Worm (Caenorhabditis elegans) whole organism, L1 larva: Measurements from ENCODE around the gene D1054.1.

ENCODE experiments used
- Y116A8C.19 ChIP-seq: sonication (generic microtip); optimal IDR thresholded peaks from 2 replicates; lab custom pipeline; 2016; ENCODE audit warnings: missing compliant biosample characterization, missing genetic modification characterization, borderline replicate concordance
- aha-1 ChIP-seq: fragments of 150-350 bp; optimal IDR thresholded peaks from 2 replicates; lab custom pipeline; 2014; ENCODE audit warnings: missing biosample characterization, missing genetic modification characterization
- alr-1 ChIP-seq: fragments of 200-800 bp; sonication (Bioruptor generic); optimal IDR thresholded peaks from 2 replicates; lab custom pipeline; 2018; ENCODE audit warnings: borderline replicate concordance, mild to moderate bottlenecking, missing genetic modification characterization, missing compliant biosample characterization
- aly-2 ChIP-seq: fragments of 150-350 bp; optimal IDR thresholded peaks from 2 replicates; lab custom pipeline; 2014; ENCODE audit warnings: missing biosample characterization, missing genetic modification characterization
- ceh-82 ChIP-seq, 3 experiments: fragments of 150-350 bp in 1 of 3; sonication (generic microtip) in 2 of 3; optimal IDR thresholded peaks; 2 replicates each; lab custom pipeline; 2014 to 2017; ENCODE audit warnings: missing biosample characterization in 3 of 3, missing genetic modification characterization in 3 of 3
- ceh-88 ChIP-seq: fragments of 200-800 bp; sonication (Bioruptor generic); IDR thresholded peaks from 2 replicates; pipeline ENCODE4 v1.3.6; 2022; ENCODE audit warnings: missing genetic modification characterization, missing compliant biosample characterization
- ces-1 ChIP-seq: fragments of 150-350 bp; optimal IDR thresholded peaks from 2 replicates; lab custom pipeline; 2014; ENCODE audit warnings: missing biosample characterization, missing genetic modification reagents, missing genetic modification characterization
- dpl-1 ChIP-seq, 3 experiments: fragments of 150-350 bp in 2 of 3; sonication (generic microtip) in 1 of 3; optimal IDR thresholded peaks; 2 replicates each; lab custom pipeline; 2014 to 2017; ENCODE audit warnings: missing biosample characterization in 3 of 3, missing genetic modification characterization in 3 of 3, missing genetic modification reagents in 3 of 3
- efl-1 ChIP-seq, 4 experiments: fragments of 150-350 bp; optimal IDR thresholded peaks in 3 of 4; peaks in 1 of 4; 1 replicate in 1 of 4; 2 replicates in 3 of 4; lab custom pipeline; 2014; ENCODE audit warnings: missing biosample characterization in 2 of 4, missing genetic modification characterization in 2 of 4, missing genetic modification reagents in 2 of 4
- egl-13 ChIP-seq: sonication (generic microtip); optimal IDR thresholded peaks from 2 replicates; lab custom pipeline; 2016; ENCODE audit warnings: missing genotype, missing genetic modification reagents, missing genetic modification characterization, missing compliant biosample characterization
- egl-27 ChIP-seq, 2 experiments: fragments of 150-350 bp in 1 of 2; sonication (generic microtip); optimal IDR thresholded peaks; 3 replicates each; lab custom pipeline; 2017 to 2018; ENCODE audit warnings: missing biosample characterization in 2 of 2, missing genetic modification characterization in 2 of 2, missing genetic modification reagents in 2 of 2
- elt-2 ChIP-seq: sonication (generic microtip); optimal IDR thresholded peaks from 2 replicates; lab custom pipeline; 2016; ENCODE audit warnings: missing genetic modification characterization, mild to moderate bottlenecking, inconsistent platforms, missing compliant biosample characterization, missing genetic modification reagents
- elt-3 ChIP-seq, 6 experiments: fragments of 150-350 bp in 1 of 6; sonication (generic microtip); optimal IDR thresholded peaks; 2 replicates each; lab custom pipeline; 2017 to 2018; ENCODE audit warnings: missing biosample characterization in 6 of 6, missing genetic modification characterization in 6 of 6, inconsistent platforms in 1 of 6
- ets-5 ChIP-seq: fragments of 200-800 bp; sonication (Bioruptor generic); IDR thresholded peaks from 2 replicates; pipeline ENCODE4 v1.3.6; 2022; ENCODE audit warnings: missing genetic modification characterization, missing compliant biosample characterization
- fkh-10 ChIP-seq: sonication (generic microtip); optimal IDR thresholded peaks from 2 replicates; lab custom pipeline; 2017; ENCODE audit warnings: missing biosample characterization, missing genetic modification reagents, missing genetic modification characterization
- fkh-8 ChIP-seq: sonication (generic microtip); optimal IDR thresholded peaks from 2 replicates; lab custom pipeline; 2016; ENCODE audit warnings: mild to moderate bottlenecking, missing genetic modification characterization, missing compliant biosample characterization
- fos-1 ChIP-seq: fragments of 150-350 bp; optimal IDR thresholded peaks from 2 replicates; lab custom pipeline; 2014; ENCODE audit warnings: missing biosample characterization, missing genetic modification characterization
- grh-1 ChIP-seq: fragments of 200-800 bp; sonication (Bioruptor generic); IDR thresholded peaks from 2 replicates; pipeline ENCODE4 v1.3.6; 2022; ENCODE audit warnings: missing genetic modification reagents, missing genetic modification characterization, missing compliant biosample characterization
- hlh-4 ChIP-seq: sonication (generic microtip); optimal IDR thresholded peaks from 2 replicates; lab custom pipeline; 2016; ENCODE audit warnings: mild to moderate bottlenecking, missing genetic modification characterization, missing compliant biosample characterization
- hpl-2 ChIP-seq: fragments of 150-350 bp; optimal IDR thresholded peaks from 2 replicates; lab custom pipeline; 2014; ENCODE audit warnings: missing biosample characterization, missing genetic modification reagents, missing genetic modification characterization
- lin-13 ChIP-seq: fragments of 150-350 bp; optimal IDR thresholded peaks from 2 replicates; lab custom pipeline; 2014; ENCODE audit warnings: missing biosample characterization, missing genetic modification reagents, missing genetic modification characterization
- lin-14 ChIP-seq: fragments of 200-800 bp; sonication (Bioruptor generic); optimal IDR thresholded peaks from 2 replicates; lab custom pipeline; 2018; ENCODE audit warnings: mild to moderate bottlenecking, missing genetic modification characterization, moderate library complexity, missing compliant biosample characterization
- lin-15B ChIP-seq: fragments of 150-350 bp; sonication (generic microtip); optimal IDR thresholded peaks from 3 replicates; lab custom pipeline; 2014; ENCODE audit warnings: missing biosample characterization, missing genetic modification characterization
- lir-3 ChIP-seq: sonication (generic microtip); optimal IDR thresholded peaks from 2 replicates; lab custom pipeline; 2016; ENCODE audit warnings: mild to moderate bottlenecking, missing genetic modification characterization, moderate library complexity, missing compliant biosample characterization; ENCODE audit not compliant: poor library complexity
- mdl-1 ChIP-seq, 2 experiments: fragments of 150-350 bp; optimal IDR thresholded peaks; 2 replicates each; lab custom pipeline; 2014 to 2017; ENCODE audit warnings: missing biosample characterization in 2 of 2, missing genetic modification characterization in 2 of 2, inconsistent platforms in 1 of 2
- mep-1 ChIP-seq: fragments of 150-350 bp; optimal IDR thresholded peaks from 2 replicates; lab custom pipeline; 2014; ENCODE audit warnings: missing biosample characterization, missing genetic modification characterization
- nhr-12 ChIP-seq: sonication (generic microtip); optimal IDR thresholded peaks from 2 replicates; lab custom pipeline; 2017; ENCODE audit warnings: missing biosample characterization, missing genetic modification characterization
- nhr-19 ChIP-seq: fragments of 200-800 bp; sonication (Bioruptor generic); conservative IDR thresholded peaks from 2 replicates; pipeline ENCODE4 v1.3.6; 2022; ENCODE audit warnings: missing genetic modification characterization, missing compliant biosample characterization
- nhr-28 ChIP-seq: fragments of 150-350 bp; optimal IDR thresholded peaks from 2 replicates; lab custom pipeline; 2014; ENCODE audit warnings: missing biosample characterization, missing genetic modification characterization
- nhr-47 ChIP-seq: sonication (generic microtip); optimal IDR thresholded peaks from 2 replicates; lab custom pipeline; 2016; ENCODE audit warnings: mild to moderate bottlenecking, missing genetic modification characterization, moderate library complexity, missing compliant biosample characterization
- nhr-84 ChIP-seq: sonication (generic microtip); optimal IDR thresholded peaks from 2 replicates; lab custom pipeline; 2017; ENCODE audit warnings: missing biosample characterization, missing genetic modification characterization
- nhr-85 ChIP-seq: sonication (generic microtip); peaks from one replicate; lab custom pipeline; 2016; ENCODE audit warnings: missing genetic modification characterization, inconsistent platforms, missing compliant biosample characterization
- nhr-90 ChIP-seq: sonication (generic microtip); optimal IDR thresholded peaks from 2 replicates; lab custom pipeline; 2016; ENCODE audit warnings: mild to moderate bottlenecking, missing genetic modification characterization, missing compliant biosample characterization; ENCODE audit not compliant: poor library complexity
- pax-3 ChIP-seq: fragments of 200-800 bp; sonication (Bioruptor generic); optimal IDR thresholded peaks from 2 replicates; lab custom pipeline; 2018; ENCODE audit warnings: mild to moderate bottlenecking, missing genetic modification characterization, moderate library complexity, missing compliant biosample characterization
- pqm-1 ChIP-seq: sonication (generic microtip); optimal IDR thresholded peaks from 3 replicates; lab custom pipeline; 2017; ENCODE audit warnings: missing biosample characterization, missing genetic modification characterization
- rnt-1 ChIP-seq: sonication (generic microtip); optimal IDR thresholded peaks from 2 replicates; lab custom pipeline; 2016; ENCODE audit warnings: mild to moderate bottlenecking, missing genetic modification characterization, moderate library complexity, missing compliant biosample characterization
- skn-1 ChIP-seq: fragments of 150-350 bp; optimal IDR thresholded peaks from 2 replicates; lab custom pipeline; 2014; ENCODE audit warnings: missing biosample characterization, missing genetic modification characterization
- snpc-4 ChIP-seq: fragments of 150-350 bp; optimal IDR thresholded peaks from 2 replicates; lab custom pipeline; 2014; ENCODE audit warnings: missing biosample characterization, missing genetic modification characterization
- snu-23 ChIP-seq: sonication (generic microtip); optimal IDR thresholded peaks from 2 replicates; lab custom pipeline; 2016; ENCODE audit warnings: missing genetic modification characterization, missing compliant biosample characterization
- sptf-1 ChIP-seq: fragments of 150-350 bp; optimal IDR thresholded peaks from 2 replicates; lab custom pipeline; 2014; ENCODE audit warnings: missing biosample characterization, missing genetic modification characterization
- sup-37 ChIP-seq: fragments of 200-800 bp; sonication (Bioruptor generic); optimal IDR thresholded peaks from 2 replicates; lab custom pipeline; 2018; ENCODE audit warnings: mild to moderate bottlenecking, missing genetic modification characterization, missing compliant biosample characterization
- tbx-2 ChIP-seq: sonication (generic microtip); optimal IDR thresholded peaks from 2 replicates; lab custom pipeline; 2016; ENCODE audit warnings: missing genetic modification characterization, missing compliant biosample characterization
- unc-130 ChIP-seq: fragments of 150-350 bp; optimal IDR thresholded peaks from 2 replicates; lab custom pipeline; 2017; ENCODE audit warnings: missing biosample characterization, missing genetic modification characterization, inconsistent platforms
- unc-30 ChIP-seq: sonication (generic microtip); optimal IDR thresholded peaks from 2 replicates; lab custom pipeline; 2017; ENCODE audit warnings: missing biosample characterization, missing genetic modification characterization
- unc-62 ChIP-seq: fragments of 150-350 bp; optimal IDR thresholded peaks from 2 replicates; lab custom pipeline; 2014; ENCODE audit warnings: missing biosample characterization, missing genetic modification reagents, missing genetic modification characterization
- unc-86 ChIP-seq: sonication (generic microtip); optimal IDR thresholded peaks from 2 replicates; lab custom pipeline; 2016; ENCODE audit warnings: missing genetic modification characterization, missing compliant biosample characterization
- unc-98 ChIP-seq: fragments of 200-800 bp; sonication (Bioruptor generic); IDR thresholded peaks from 2 replicates; pipeline ENCODE4 v1.3.6; 2022; ENCODE audit warnings: missing genetic modification characterization, missing compliant biosample characterization
- zag-1 ChIP-seq: fragments of 150-350 bp; optimal IDR thresholded peaks from 2 replicates; lab custom pipeline; 2014; ENCODE audit warnings: missing biosample characterization, missing genetic modification characterization
- zip-4 ChIP-seq: fragments of 200-800 bp; sonication (Bioruptor generic); optimal IDR thresholded peaks from 2 replicates; lab custom pipeline; 2018; ENCODE audit warnings: mild to moderate bottlenecking, missing genetic modification characterization, moderate library complexity, missing compliant biosample characterization
- ztf-11 ChIP-seq, 2 experiments: sonication (generic microtip); optimal IDR thresholded peaks; 2 replicates each; lab custom pipeline; 2016 to 2017; ENCODE audit warnings: missing genetic modification characterization in 2 of 2, missing biosample characterization in 1 of 2, missing compliant biosample characterization in 1 of 2
- ztf-4 ChIP-seq: fragments of 150-350 bp; optimal IDR thresholded peaks from 2 replicates; lab custom pipeline; 2014; ENCODE audit warnings: missing biosample characterization, missing genetic modification characterization

D1054.1 gene

DNA sequence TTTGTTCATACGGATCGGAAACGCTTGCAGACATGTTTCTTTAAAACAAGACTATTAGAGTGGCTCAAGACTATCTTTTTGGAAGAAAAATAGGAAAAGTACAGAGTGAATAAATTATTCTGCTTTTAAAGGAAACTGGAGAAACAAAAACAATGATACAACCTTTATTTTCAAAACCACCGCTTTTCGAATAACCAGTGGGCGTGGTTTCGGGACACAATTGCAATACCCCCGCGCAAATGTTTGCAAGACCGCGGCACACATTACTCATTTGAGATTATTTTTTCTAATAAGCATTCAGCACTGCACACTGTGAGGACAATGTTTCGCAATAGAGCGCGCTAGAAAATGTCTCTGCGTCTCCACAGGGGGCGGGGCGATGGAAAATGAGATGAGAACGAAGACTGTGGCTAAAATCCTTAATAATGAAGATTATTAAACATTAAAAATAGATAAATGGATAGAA lies 37.9 kb upstream of the D1054.1 start, which contains the start of gene plrg-1 (continued):
- TF ChIP-seq lir-3 (tag; lab: Kevin White, UChicago) (peak; percentile 83), nhr-12 (tag; lab: Kevin White, UChicago) (no peak), nhr-90 (peak; percentile 89), zag-1 (tag; lab: Kevin White, UChicago) (no peak), nhr-84 (tag; lab: Kevin White, UChicago) (no peak), pqm-1 (tag; lab: Kevin White, UChicago) (no peak), hpl-2 (GFP tag; lab: Kevin White, UChicago) (peak; percentile 43), sup-37 (peak; percentile 69), nhr-28 (tag; lab: Kevin White, UChicago) (no peak), ceh-82 (tag; optimal IDR thresholded peaks at IDR 0.05; lab: Kevin White, UChicago) (peak; percentile 69 to 89 (median 84)), rnt-1 (tag; lab: Kevin White, UChicago) (peak; percentile 96), mep-1 (tag; lab: Kevin White, UChicago) (peak; percentile 91), ceh-88 (GFP tag; lab: Robert Waterston, UW) (peak; percentile 68), ztf-4 (tag; lab: Kevin White, UChicago) (peak; percentile 80), lin-14 (GFP tag; lab: Kevin White, UChicago) (peak; percentile 93), pax-3 (tag; lab: Kevin White, UChicago) (peak; percentile 74), fkh-8 (peak; percentile 72), efl-1 (optimal IDR thresholded peaks at IDR 0.05; lab: Kevin White, UChicago) (peak; percentile 80 to 86), efl-1 (GFP tag; optimal IDR thresholded peaks at IDR 0.05 in 1 of 2; lab: Kevin White, UChicago) (peak; percentile 79 to 98), zip-4 (GFP tag; lab: Kevin White, UChicago) (peak; percentile 93), elt-2 (tag; lab: Kevin White, UChicago) (peak; percentile 79), unc-130 (tag; lab: Kevin White, UChicago) (peak; percentile 97), tbx-2 (tag; lab: Kevin White, UChicago) (peak; percentile 89), lin-13 (peak; percentile 81), fos-1 (tag; lab: Kevin White, UChicago) (peak; percentile 71), fkh-10 (GFP tag; lab: Kevin White, UChicago) (peak; percentile 41), sptf-1 (tag; lab: Kevin White, UChicago) (no peak), lin-15B (peak; percentile 87), snu-23 (GFP tag; lab: Kevin White, UChicago) (peak; percentile 90), mdl-1 (tag; optimal IDR thresholded peaks at IDR 0.05; lab: Kevin White, UChicago) (peak in 1 of 2 experiments; percentile 78), egl-13 (peak; percentile 77), unc-98 (peak; percentile 52; the same call in 1 of the 2 replicates), aly-2 (tag; lab: Kevin White, UChicago) (peak; percentile 51), snpc-4 (tag; lab: Kevin White, UChicago) (peak; percentile 90), Y116A8C.19 (no peak), skn-1 (tag; lab: Kevin White, UChicago) (peak; percentile 90), ztf-11 (tag; optimal IDR thresholded peaks at IDR 0.05; lab: Kevin White, UChicago) (peak in 1 of 2 experiments; percentile 77), unc-30 (tag; lab: Kevin White, UChicago) (no peak), grh-1 (peak; percentile 75), elt-3 (tag; optimal IDR thresholded peaks at IDR 0.05; lab: Kevin White, UChicago) (peak in 3 of 6 experiments; percentile 7 to 68 (median 47)), egl-27 (tag; optimal IDR thresholded peaks at IDR 0.05; lab: Kevin White, UChicago) (peak in 1 of 2 experiments; percentile 48), nhr-47 (tag; lab: Kevin White, UChicago) (peak; percentile 89), hlh-4 (tag; lab: Kevin White, UChicago) (no peak), unc-62 (no peak), ets-5 (no peak), ces-1 (GFP tag; lab: Kevin White, UChicago) (peak; percentile 14), dpl-1 (GFP tag; optimal IDR thresholded peaks at IDR 0.05; lab: Kevin White, UChicago) (peak; percentile 73 to 82 (median 81)), aha-1 (tag; lab: Kevin White, UChicago) (peak; percentile 25), nhr-19 (GFP tag; lab: Robert Waterston, UW) (peak; percentile 93), unc-86 (tag; lab: Kevin White, UChicago) (peak; percentile 82), nhr-85 (tag; lab: Kevin White, UChicago) (peak; percentile 92), alr-1 (tag; lab: Kevin White, UChicago) (no peak)
